Worm (Caenorhabditis elegans): ENCODE data around the gene K08F8.15.

K08F8.15 gene

DNA sequence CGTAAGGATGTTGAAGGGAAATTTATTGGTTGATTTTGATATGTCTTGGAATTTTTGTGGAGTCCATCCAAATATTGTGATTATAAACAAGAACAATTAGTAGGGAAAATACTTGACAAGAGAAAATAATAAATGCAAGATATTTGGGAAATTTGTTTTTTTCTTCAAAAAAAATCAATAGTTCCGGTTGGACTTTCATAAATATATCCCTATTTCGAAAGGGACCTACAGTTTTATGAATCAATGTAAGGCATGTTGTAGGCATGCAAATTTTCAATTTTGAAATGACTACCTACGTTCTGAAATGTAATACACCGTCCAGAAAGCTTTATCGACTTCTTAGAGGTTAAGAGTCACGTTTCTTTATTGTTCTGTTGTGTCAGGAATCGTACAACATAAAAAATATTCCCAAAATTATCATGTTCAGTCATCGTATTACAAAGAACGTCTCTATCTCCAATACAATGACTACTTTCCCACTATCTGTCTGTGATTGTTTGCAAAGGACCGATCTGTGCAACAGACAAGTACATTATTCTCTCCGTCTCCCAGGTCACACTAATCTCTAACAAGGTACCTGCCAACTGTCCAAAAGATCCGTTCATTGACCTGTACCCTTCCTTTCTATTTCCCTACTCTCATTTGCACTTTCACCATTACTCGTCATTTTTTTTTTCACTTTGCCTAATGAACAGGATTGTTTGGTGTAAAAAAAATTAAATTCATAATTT lies 23.4 kb downstream of the K08F8.15 start, which contains the start of gene F07H5.13 (continued):
- TF ChIP-seq lin-39 (tag; optimal IDR thresholded peaks at IDR 0.05) (no peak), nhr-25 (tag; optimal IDR thresholded peaks at IDR 0.05; ENCODE audit: borderline replicate concordance, insufficient read depth) (peak; percentile 43), F49E8.2 (tag; optimal IDR thresholded peaks at IDR 0.05; ENCODE audit: borderline replicate concordance) (no peak), F44E2.7 (GFP tag; IDR thresholded peaks at IDR 0.05) (0 out of 2 replicates have a peak, but pooled peaks have one; percentile 9), dmd-9 (GFP tag; IDR thresholded peaks at IDR 0.05) (no peak), lsy-2 (tag; optimal IDR thresholded peaks at IDR 0.05) (peak; percentile 20 to 80), D1046.2 (GFP tag; IDR thresholded peaks at IDR 0.05) (no peak), daf-16 (GFP tag; optimal IDR thresholded peaks at IDR 0.05) (peak in 1 of 2 experiments; percentile 33), daf-16 (tag; optimal IDR thresholded peaks at IDR 0.05) (peak; percentile 57), hlh-30 (tag; optimal IDR thresholded peaks at IDR 0.05; ENCODE audit: insufficient read depth) (no peak), F26F4.8 (GFP tag; conservative IDR thresholded peaks at IDR 0.05) (no peak), lir-3 (tag; optimal IDR thresholded peaks at IDR 0.05) (no peak), ceh-28 (tag; optimal IDR thresholded peaks at IDR 0.05) (no peak), Y5F2A.4 (GFP tag; optimal IDR thresholded peaks at IDR 0.05) (no peak), R02D3.7 (tag; optimal IDR thresholded peaks at IDR 0.05) (no peak), mes-2 (tag; optimal IDR thresholded peaks at IDR 0.05; ENCODE audit: poor library complexity, severe bottlenecking) (peak; percentile 37), rbr-2 (tag; optimal IDR thresholded peaks at IDR 0.05) (peak; percentile 33), ztf-11 (tag; optimal IDR thresholded peaks at IDR 0.05) (no peak), spr-1 (tag; optimal IDR thresholded peaks at IDR 0.05) (peak; percentile 24), lin-29 (GFP tag; IDR thresholded peaks at IDR 0.05) (no peak), zfp-2 (tag; optimal IDR thresholded peaks at IDR 0.05) (no peak), nhr-48 (tag; optimal IDR thresholded peaks at IDR 0.05) (peak; percentile 39), aly-2 (tag; optimal IDR thresholded peaks at IDR 0.05) (no peak), nhr-6 (tag; optimal IDR thresholded peaks at IDR 0.05) (peak; percentile 35), fkh-10 (GFP tag; optimal IDR thresholded peaks at IDR 0.05) (no peak), madf-9 (GFP tag; conservative IDR thresholded peaks at IDR 0.05) (no peak), fos-1 (tag; optimal IDR thresholded peaks at IDR 0.05) (no peak), daf-8 (GFP tag; IDR thresholded peaks at IDR 0.05) (no peak), mdt-29 (GFP tag; IDR thresholded peaks at IDR 0.05) (no peak), lim-7 (GFP tag; IDR thresholded peaks at IDR 0.05) (no peak), arid-1 (GFP tag; conservative IDR thresholded peaks at IDR 0.05) (peak; percentile 56), ZK337.2 (GFP tag; IDR thresholded peaks at IDR 0.05) (no peak), lin-38 (GFP tag; IDR thresholded peaks at IDR 0.05) (peak; percentile 44), unc-39 (tag; optimal IDR thresholded peaks at IDR 0.05) (no peak), snpc-4 (tag; optimal IDR thresholded peaks at IDR 0.05) (no peak), nhr-77 (tag; optimal IDR thresholded peaks at IDR 0.05) (peak; percentile 56), nhr-111 (GFP tag; optimal IDR thresholded peaks at IDR 0.05) (no peak), vab-7 (GFP tag; IDR thresholded peaks at IDR 0.05) (no peak), Y105C5A.15 (GFP tag; IDR thresholded peaks at IDR 0.05) (no peak), pqm-1 (tag; optimal IDR thresholded peaks at IDR 0.05) (no peak), zip-11 (GFP tag; IDR thresholded peaks at IDR 0.05) (no peak), lin-15B (tag; optimal IDR thresholded peaks at IDR 0.05) (no peak), hlh-11 (tag; optimal IDR thresholded peaks at IDR 0.05) (peak; percentile 21), spr-3 (GFP tag; optimal IDR thresholded peaks at IDR 0.05) (peak; percentile 6), daf-12 (tag; optimal IDR thresholded peaks at IDR 0.05) (no peak), T20F7.1 (GFP tag; optimal IDR thresholded peaks at IDR 0.05) (peak; percentile 59), F37D6.2 (tag; optimal IDR thresholded peaks at IDR 0.05) (no peak), snpc-1.2 (GFP tag; IDR thresholded peaks at IDR 0.05) (0 out of 2 replicates have a peak, but pooled peaks have one; percentile 9), T26A8.4 (GFP tag; IDR thresholded peaks at IDR 0.05) (peak; percentile 89), ceh-62 (tag; optimal IDR thresholded peaks at IDR 0.05) (no peak), ceh-44 (GFP tag; IDR thresholded peaks at IDR 0.05) (no peak)

Measured in whole organism, L4 larva.